Worm (Caenorhabditis elegans) whole organism, young adult: ENCODE measurements around the gene F09F9.5.
A peak's percentile ranks its signal among the peaks of the same experiment; 100 is the strongest.

Experiments used
- C17E4.6 ChIP-seq: fragments of 200-800 bp; sonication (Bioruptor generic); IDR thresholded peaks from 2 replicates; pipeline ENCODE4 v1.3.6; 2022; ENCODE audit warnings: missing genetic modification reagents, missing genetic modification characterization, missing compliant biosample characterization
- D2030.7 ChIP-seq: fragments of 200-800 bp; sonication (Bioruptor generic); IDR thresholded peaks from 2 replicates; pipeline ENCODE4 v1.3.6; 2022; ENCODE audit warnings: missing genetic modification reagents, missing genetic modification characterization, missing compliant biosample characterization
- F22D6.2 ChIP-seq: sonication (generic microtip); optimal IDR thresholded peaks from 2 replicates; lab custom pipeline; 2016; ENCODE audit warnings: mild to moderate bottlenecking, missing genetic modification characterization, missing compliant biosample characterization
- F57A8.1 ChIP-seq: fragments of 200-800 bp; sonication (Bioruptor generic); optimal IDR thresholded peaks from 2 replicates; lab custom pipeline; 2018; ENCODE audit warnings: mild to moderate bottlenecking, missing genetic modification characterization, moderate library complexity, missing compliant biosample characterization
- T07F8.4 ChIP-seq: sonication (generic microtip); optimal IDR thresholded peaks from 2 replicates; lab custom pipeline; 2016; ENCODE audit warnings: mild to moderate bottlenecking, missing genetic modification characterization, moderate library complexity, missing compliant biosample characterization
- T26A5.8 ChIP-seq: sonication (generic microtip); optimal IDR thresholded peaks from 2 replicates; lab custom pipeline; 2016; ENCODE audit warnings: missing genetic modification characterization, missing compliant biosample characterization
- Y53F4B.3 ChIP-seq: fragments of 200-800 bp; sonication (Bioruptor generic); IDR thresholded peaks from 2 replicates; pipeline ENCODE4 v1.3.6; 2022; ENCODE audit warnings: missing genetic modification reagents, missing genetic modification characterization, missing compliant biosample characterization
- akir-1 ChIP-seq: fragments of 200-800 bp; sonication (Bioruptor generic); optimal IDR thresholded peaks from 2 replicates; lab custom pipeline; 2018; ENCODE audit warnings: mild to moderate bottlenecking, missing genetic modification characterization, moderate library complexity, missing compliant biosample characterization
- aptf-2 ChIP-seq: fragments of 200-800 bp; sonication (Bioruptor generic); conservative IDR thresholded peaks from 2 replicates; pipeline ENCODE4 v1.3.6; 2022; ENCODE audit warnings: missing genetic modification reagents, missing genetic modification characterization, missing compliant biosample characterization
- cebp-1 ChIP-seq, 2 experiments: fragments of 200-800 bp in 1 of 2; sonication (Bioruptor generic) in 1 of 2; sonication (generic microtip) in 1 of 2; IDR thresholded peaks in 1 of 2; optimal IDR thresholded peaks in 1 of 2; 2 replicates each; pipeline versions ENCODE4 v1.3.6 to Lab custom; 2017 to 2022; ENCODE audit warnings: missing compliant biosample characterization in 2 of 2, missing genetic modification characterization in 2 of 2, mild to moderate bottlenecking in 1 of 2, missing genetic modification reagents in 1 of 2, moderate library complexity in 1 of 2
- efl-1 ChIP-seq: fragments of 150-350 bp; optimal IDR thresholded peaks from 2 replicates; lab custom pipeline; 2014; ENCODE audit warnings: missing biosample characterization, missing genetic modification reagents, missing genetic modification characterization
- egl-18 ChIP-seq: fragments of 200-800 bp; sonication (Bioruptor generic); IDR thresholded peaks from 2 replicates; pipeline ENCODE4 v1.3.6; 2022; ENCODE audit warnings: missing genetic modification reagents, missing genetic modification characterization, missing compliant biosample characterization
- gei-17 ChIP-seq: fragments of 200-800 bp; sonication (Bioruptor generic); optimal IDR thresholded peaks from 2 replicates; lab custom pipeline; 2018; ENCODE audit warnings: mild to moderate bottlenecking, missing genetic modification characterization, missing compliant biosample characterization
- lin-26 ChIP-seq: fragments of 200-800 bp; sonication (Bioruptor generic); IDR thresholded peaks from 2 replicates; pipeline ENCODE4 v1.3.6; 2022; ENCODE audit warnings: missing genetic modification reagents, missing genetic modification characterization, missing compliant biosample characterization
- lin-40 ChIP-seq: sonication (generic microtip); optimal IDR thresholded peaks from 2 replicates; lab custom pipeline; 2016; ENCODE audit warnings: missing genetic modification characterization, mild to moderate bottlenecking, missing compliant biosample characterization, missing genotype, missing genetic modification reagents
- lin-54 ChIP-seq: fragments of 200-800 bp; sonication (Bioruptor generic); optimal IDR thresholded peaks from 2 replicates; lab custom pipeline; 2018; ENCODE audit warnings: mild to moderate bottlenecking, missing genetic modification characterization, missing compliant biosample characterization
- lir-1 ChIP-seq: fragments of 200-800 bp; sonication (Bioruptor generic); conservative IDR thresholded peaks from 2 replicates; pipeline ENCODE4 v1.3.6; 2022; ENCODE audit warnings: missing genetic modification reagents, missing genetic modification characterization, missing compliant biosample characterization
- lsl-1 ChIP-seq: fragments of 200-800 bp; sonication (Bioruptor generic); optimal IDR thresholded peaks from 2 replicates; lab custom pipeline; 2018; ENCODE audit warnings: mild to moderate bottlenecking, missing genetic modification characterization, moderate library complexity, missing compliant biosample characterization
- lsy-27 ChIP-seq: sonication (generic microtip); optimal IDR thresholded peaks from 2 replicates; lab custom pipeline; 2017; ENCODE audit warnings: missing genetic modification characterization, mild to moderate bottlenecking, missing compliant biosample characterization, antibody characterized with exemption, missing genotype, borderline replicate concordance; ENCODE audit not compliant: insufficient read depth
- mxl-1 ChIP-seq: sonication (generic microtip); optimal IDR thresholded peaks from 2 replicates; lab custom pipeline; 2016; ENCODE audit warnings: missing genetic modification characterization, missing compliant biosample characterization
- nhr-90 ChIP-seq: sonication (generic microtip); optimal IDR thresholded peaks from 2 replicates; lab custom pipeline; 2016; ENCODE audit warnings: missing genotype, mild to moderate bottlenecking, missing genetic modification characterization, missing compliant biosample characterization
- rec-8 ChIP-seq, 2 experiments: sonication (generic microtip); optimal IDR thresholded peaks; 2 replicates each; lab custom pipeline; 2016; ENCODE audit warnings: mild to moderate bottlenecking in 2 of 2, missing genetic modification characterization in 2 of 2, missing genetic modification reagents in 2 of 2, missing genotype in 2 of 2, missing biosample characterization in 1 of 2, missing compliant biosample characterization in 1 of 2, moderate library complexity in 1 of 2
- repo-1 ChIP-seq: sonication (generic microtip); optimal IDR thresholded peaks from 2 replicates; lab custom pipeline; 2017; ENCODE audit warnings: mild to moderate bottlenecking, missing genetic modification characterization, missing compliant biosample characterization
- rpc-1 ChIP-seq, 2 experiments: fragments of 150-350 bp in 1 of 2; sonication (generic microtip) in 1 of 2; optimal IDR thresholded peaks; 2 replicates each; lab custom pipeline; 2014 to 2018; ENCODE audit warnings: missing biosample characterization in 1 of 2, missing genetic modification characterization in 1 of 2, missing genetic modification reagents in 1 of 2, missing genotype in 1 of 2
- sdz-38 ChIP-seq: sonication (generic microtip); optimal IDR thresholded peaks from 2 replicates; lab custom pipeline; 2016; ENCODE audit warnings: missing genotype, missing genetic modification characterization, missing compliant biosample characterization
- snpc-1.1 ChIP-seq: sonication (generic microtip); optimal IDR thresholded peaks from 2 replicates; lab custom pipeline; 2017; ENCODE audit warnings: missing genetic modification characterization, mild to moderate bottlenecking, missing compliant biosample characterization, antibody characterized with exemption, moderate library complexity, missing genotype, missing genetic modification reagents; ENCODE audit not compliant: insufficient read depth
- snpc-3.4 ChIP-seq: sonication (generic microtip); optimal IDR thresholded peaks from 2 replicates; lab custom pipeline; 2017; ENCODE audit warnings: missing genetic modification characterization, mild to moderate bottlenecking, missing compliant biosample characterization, antibody characterized with exemption, moderate library complexity, missing genotype, missing genetic modification reagents
- somi-1 ChIP-seq: fragments of 200-800 bp; sonication (Bioruptor generic); optimal IDR thresholded peaks from 2 replicates; lab custom pipeline; 2018; ENCODE audit warnings: mild to moderate bottlenecking, missing genetic modification characterization, missing compliant biosample characterization
- zfh-2 ChIP-seq: fragments of 200-800 bp; sonication (Bioruptor generic); conservative IDR thresholded peaks from 2 replicates; pipeline ENCODE4 v1.3.6; 2022; ENCODE audit warnings: missing genetic modification reagents, missing genetic modification characterization, missing compliant biosample characterization

F09F9.5 gene

DNA sequence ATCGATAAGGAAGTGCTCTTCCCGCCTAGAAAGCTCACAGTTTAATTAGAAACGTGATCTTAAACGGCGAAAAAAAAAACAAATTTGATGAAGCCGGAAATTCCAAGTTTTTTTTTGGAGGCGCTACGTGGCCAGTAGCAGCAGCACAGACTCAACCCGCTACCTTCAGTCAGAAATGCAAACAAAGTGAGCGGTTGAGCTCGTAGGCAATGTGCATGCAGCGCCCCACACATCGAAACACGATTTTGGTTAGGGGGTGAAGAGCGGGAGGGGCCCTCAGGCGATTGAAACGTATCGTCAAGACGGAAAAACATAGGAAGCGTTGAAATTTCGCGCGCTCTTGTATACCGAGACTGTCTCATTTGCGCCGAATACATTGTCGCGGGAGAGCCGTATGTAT is 33.5 kb downstream of the F09F9.5 start:
- TF ChIP-seq repo-1 (tag; lab: Kevin White, UChicago) (no peak), aptf-2 (no peak), zfh-2 (GFP tag; lab: Robert Waterston, UW) (peak; percentile 45; the same call in 1 of the 2 replicates), mxl-1 (tag; lab: Kevin White, UChicago) (no peak), lir-1 (GFP tag; lab: Robert Waterston, UW) (no peak), snpc-3.4 (tag; lab: Kevin White, UChicago) (no peak)

DNA sequence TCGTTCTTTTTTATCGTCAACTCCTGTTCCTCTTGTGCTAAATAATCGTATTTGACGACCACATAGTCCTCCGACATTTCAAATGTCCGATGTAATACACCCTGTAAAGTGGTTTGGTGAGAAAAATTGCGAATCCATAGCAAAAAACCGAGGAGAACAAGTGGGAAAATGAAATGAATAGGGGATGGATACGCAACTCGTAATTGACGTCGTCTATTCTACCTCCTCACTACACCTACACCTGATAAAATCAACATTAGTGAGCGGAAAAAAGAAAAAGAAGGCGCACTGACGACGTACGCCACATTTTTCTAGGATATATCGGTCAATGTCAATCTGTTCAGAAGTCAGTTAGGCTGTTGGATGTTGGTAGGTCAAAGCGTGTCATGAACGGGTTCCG is 35.6 kb downstream of the F09F9.5 start, which contains the start of gene nck-1:
Gene nck-1 (minus strand): TSS at position 101 of the 400 bp plus-strand sequence.
- TF ChIP-seq rec-8 (tag; optimal IDR thresholded peaks at IDR 0.05; lab: Kevin White, UChicago) (no peak), nhr-90 (tag; lab: Kevin White, UChicago) (no peak), D2030.7 (GFP tag; lab: Robert Waterston, UW) (no peak), Y53F4B.3 (no peak), C17E4.6 (GFP tag; lab: Robert Waterston, UW) (no peak), lsy-27 (tag; lab: Kevin White, UChicago) (no peak), F57A8.1 (GFP tag; lab: Kevin White, UChicago) (no peak), F22D6.2 (tag; lab: Kevin White, UChicago) (no peak), T07F8.4 (tag; lab: Kevin White, UChicago) (no peak), snpc-3.4 (tag; lab: Kevin White, UChicago) (no peak), cebp-1 (GFP tag; IDR thresholded peaks at IDR 0.05; lab: Robert Waterston, UW) (no peak), cebp-1 (tag; optimal IDR thresholded peaks at IDR 0.05; lab: Kevin White, UChicago) (no peak), snpc-1.1 (tag; lab: Kevin White, UChicago) (no peak), egl-18 (GFP tag; lab: Robert Waterston, UW) (no peak), efl-1 (GFP tag; lab: Kevin White, UChicago) (no peak), T26A5.8 (no peak), gei-17 (GFP tag; lab: Kevin White, UChicago) (no peak), sdz-38 (tag; lab: Kevin White, UChicago) (no peak), lin-26 (GFP tag; lab: Robert Waterston, UW) (no peak), rpc-1 (optimal IDR thresholded peaks at IDR 0.05; lab: Kevin White, UChicago) (no peak), rpc-1 (tag; optimal IDR thresholded peaks at IDR 0.05; lab: Kevin White, UChicago) (no peak)

DNA sequence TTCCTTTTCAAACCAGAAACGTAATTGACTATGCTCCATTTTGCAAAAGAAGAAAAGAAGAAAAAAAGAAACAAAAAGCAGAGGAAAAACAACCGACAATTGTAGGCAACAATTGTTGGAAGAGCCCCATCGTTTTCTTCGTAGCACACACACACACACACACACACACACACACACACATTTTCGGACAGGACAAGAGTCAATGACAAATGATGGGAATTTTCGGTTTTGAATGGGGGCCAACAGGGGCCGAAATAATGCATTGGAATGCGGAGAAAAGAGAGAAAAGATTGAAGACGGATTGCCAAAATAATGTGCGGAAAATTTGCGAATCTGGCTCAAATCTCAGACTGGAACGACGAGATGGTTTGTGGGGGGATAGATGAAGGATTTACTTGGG is 37.1 kb downstream of the F09F9.5 start:
- TF ChIP-seq lsl-1 (GFP tag; lab: Kevin White, UChicago) (no peak), lin-40 (tag; lab: Kevin White, UChicago) (no peak), akir-1 (GFP tag; lab: Kevin White, UChicago) (no peak), egl-18 (GFP tag; lab: Robert Waterston, UW) (no peak), somi-1 (GFP tag; lab: Kevin White, UChicago) (no peak)

DNA sequence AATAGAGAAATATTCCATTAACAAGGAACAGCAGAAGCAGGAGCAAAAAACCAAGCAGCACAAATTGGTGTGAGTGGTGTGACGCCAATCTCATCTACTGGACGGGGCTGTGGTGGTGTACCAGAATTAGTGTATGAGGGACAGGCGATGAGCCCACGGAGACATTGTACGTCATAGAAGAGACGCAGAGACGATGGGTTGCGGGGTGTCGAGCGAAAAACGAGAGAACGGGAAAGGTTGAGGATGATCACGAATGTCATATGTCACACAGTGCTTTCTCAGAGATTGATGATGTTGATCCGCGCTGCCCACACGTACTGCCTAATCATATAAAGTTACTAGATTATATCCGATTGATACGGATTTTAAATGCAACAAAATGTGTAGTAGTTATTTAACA is 40.2 kb downstream of the F09F9.5 start:
- TF ChIP-seq lin-54 (GFP tag; lab: Kevin White, UChicago), result no peak
- TF ChIP-seq cebp-1 (GFP tag; IDR thresholded peaks at IDR 0.05; lab: Robert Waterston, UW), result no peak
- TF ChIP-seq cebp-1 (tag; optimal IDR thresholded peaks at IDR 0.05; lab: Kevin White, UChicago), result peak; percentile 13
